Fruit fly (Drosophila melanogaster) whole organism, adult: ENCODE data around the gene TTLL6B.

Experiments
- CG11617 ChIP-seq: fragments of 200-800 bp; sonication (Bioruptor generic); optimal IDR thresholded peaks from 2 replicates; lab custom pipeline; 2017; ENCODE audit warnings: mild to moderate bottlenecking, missing biosample characterization, missing genetic modification reagents, missing genetic modification characterization
- CG12768 ChIP-seq: fragments of 200-800 bp; sonication (Bioruptor generic); optimal IDR thresholded peaks from 2 replicates; lab custom pipeline; 2017; ENCODE audit warnings: missing biosample characterization, missing genetic modification characterization, mild to moderate bottlenecking, moderate library complexity, missing genetic modification reagents
- CG14711 ChIP-seq: fragments of 200-800 bp; sonication (Bioruptor generic); optimal IDR thresholded peaks from 2 replicates; lab custom pipeline; 2018; ENCODE audit warnings: missing biosample characterization, mild to moderate bottlenecking, missing genetic modification characterization, moderate library complexity
- CG1620 ChIP-seq: fragments of 200-800 bp; sonication (Bioruptor generic); optimal IDR thresholded peaks from 2 replicates; lab custom pipeline; 2016; ENCODE audit warnings: missing biosample characterization, missing genetic modification characterization
- CG33017 ChIP-seq: fragments of 200-800 bp; sonication (Bioruptor generic); optimal IDR thresholded peaks from 2 replicates; lab custom pipeline; 2018; ENCODE audit warnings: missing biosample characterization, mild to moderate bottlenecking, missing genetic modification characterization, moderate library complexity
- CG5204 ChIP-seq: fragments of 200-800 bp; sonication (Bioruptor generic); optimal IDR thresholded peaks from 2 replicates; lab custom pipeline; 2016; ENCODE audit warnings: missing biosample characterization, missing genetic modification characterization
- CG7045 ChIP-seq: fragments of 200-800 bp; sonication (Bioruptor generic); optimal IDR thresholded peaks from 2 replicates; lab custom pipeline; 2017; ENCODE audit warnings: missing biosample characterization, mild to moderate bottlenecking, missing genetic modification characterization
- CG7101 ChIP-seq: fragments of 200-800 bp; sonication (Bioruptor generic); optimal IDR thresholded peaks from 2 replicates; lab custom pipeline; 2018; ENCODE audit warnings: missing biosample characterization, mild to moderate bottlenecking, missing genetic modification characterization, moderate library complexity
- Clk ChIP-seq: fragments of 200-800 bp; sonication (Bioruptor generic); optimal IDR thresholded peaks from 2 replicates; lab custom pipeline; 2017; ENCODE audit warnings: missing biosample characterization, missing genetic modification characterization
- Crg-1 ChIP-seq: fragments of 200-800 bp; sonication (Bioruptor generic); optimal IDR thresholded peaks from 2 replicates; lab custom pipeline; 2016; ENCODE audit warnings: missing biosample characterization, missing genetic modification characterization
- Hr96 ChIP-seq: fragments of 200-800 bp; sonication (Bioruptor generic); optimal IDR thresholded peaks from 2 replicates; lab custom pipeline; 2016; ENCODE audit warnings: missing biosample characterization, missing genetic modification characterization
- Mnt ChIP-seq: fragments of 200-800 bp; sonication (Bioruptor generic); optimal IDR thresholded peaks from 2 replicates; lab custom pipeline; 2016; ENCODE audit warnings: missing biosample characterization, mild to moderate bottlenecking, missing genetic modification characterization
- bab1 ChIP-seq: fragments of 200-800 bp; sonication (Bioruptor generic); optimal IDR thresholded peaks from 3 replicates; lab custom pipeline; 2019; ENCODE audit warnings: missing biosample characterization, mild to moderate bottlenecking, missing genetic modification characterization, moderate library complexity
- cic ChIP-seq: fragments of 200-800 bp; sonication (Bioruptor generic); optimal IDR thresholded peaks from 2 replicates; lab custom pipeline; 2017; ENCODE audit warnings: missing biosample characterization, mild to moderate bottlenecking, missing genetic modification characterization, moderate library complexity
- cnc ChIP-seq, 2 experiments: fragments of >200 bp; optimal IDR thresholded peaks; 2 replicates each; lab custom pipeline; 2017
- kay ChIP-seq: fragments of 200-800 bp; sonication (Bioruptor generic); peaks from one replicate; lab custom pipeline; 2016; ENCODE audit warnings: missing biosample characterization, missing genetic modification characterization, borderline replicate concordance
- ovo ChIP-seq: fragments of 200-800 bp; sonication (Bioruptor generic); optimal IDR thresholded peaks from 2 replicates; lab custom pipeline; 2016; ENCODE audit warnings: missing biosample characterization, missing genetic modification characterization
- pad ChIP-seq: fragments of 200-800 bp; sonication (Bioruptor generic); optimal IDR thresholded peaks from 3 replicates; lab custom pipeline; 2017; ENCODE audit warnings: missing biosample characterization, missing genetic modification characterization, mild to moderate bottlenecking, moderate library complexity, missing genetic modification reagents
- tj ChIP-seq: fragments of 200-800 bp; sonication (Bioruptor generic); optimal IDR thresholded peaks from 3 replicates; lab custom pipeline; 2017; ENCODE audit warnings: missing biosample characterization, mild to moderate bottlenecking, missing genetic modification characterization, moderate library complexity
- toe ChIP-seq: fragments of 200-800 bp; sonication (Bioruptor generic); optimal IDR thresholded peaks from 2 replicates; lab custom pipeline; 2016; ENCODE audit warnings: missing biosample characterization, missing genetic modification characterization

The TTLL6B gene

DNA sequence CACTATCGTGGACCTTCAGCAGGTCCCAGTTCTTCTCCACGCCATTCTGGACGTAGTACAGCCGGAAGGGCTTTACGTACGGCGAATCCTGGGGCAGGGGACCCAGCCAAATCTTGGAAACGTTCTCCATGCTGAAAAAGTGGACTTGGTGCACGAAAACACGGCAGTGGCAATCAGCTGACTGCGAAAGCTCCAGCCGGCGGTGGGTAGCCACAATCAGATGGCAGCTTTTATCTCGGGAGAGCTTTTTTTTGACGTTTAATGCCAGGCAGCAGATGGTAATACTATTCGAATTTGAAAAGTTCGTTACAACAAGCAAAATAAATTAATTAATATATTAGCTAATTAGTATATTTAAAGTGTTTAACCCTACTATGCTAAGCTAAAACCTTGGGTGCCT is 22.5 kb downstream of the TTLL6B start, which contains the start of gene CG42813:
Gene CG42813, minus strand, starts transcription at position 220 of the 400 bp plus-strand sequence.
- TF ChIP-seq CG7045 (GFP tag; lab: Kevin White, UChicago) = no peak
- TF ChIP-seq CG14711 = peak; percentile 11
- TF ChIP-seq bab1 (GFP tag; lab: Kevin White, UChicago) = peak; percentile 82

dm6 chr3R:27226080-27226648 is 24.6 kb downstream of the TTLL6B start:
- TF ChIP-seq CG7101 (tag; lab: Kevin White, UChicago) (no peak), toe (GFP tag; lab: Kevin White, UChicago) (no peak), CG7045 (GFP tag; lab: Kevin White, UChicago) (no peak), kay (no peak), pad (GFP tag; lab: Kevin White, UChicago) (no peak), CG1620 (GFP tag; lab: Kevin White, UChicago) (no peak), bab1 (GFP tag; lab: Kevin White, UChicago) (no peak), cic (no peak)

- TF ChIP-seq CG7045 (GFP tag; lab: Kevin White, UChicago) (no peak), CG5204 (GFP tag; lab: Kevin White, UChicago) (no peak), CG33017 (tag; lab: Kevin White, UChicago) (no peak), CG1620 (GFP tag; lab: Kevin White, UChicago) (no peak), tj (no peak), Crg-1 (no peak), CG7101 (tag; lab: Kevin White, UChicago) (no peak), cnc (optimal IDR thresholded peaks at IDR 0.05; lab: Kevin White, UChicago) (no peak), Mnt (no peak), CG12768 (GFP tag; lab: Kevin White, UChicago) (no peak), Clk (no peak), ovo (GFP tag; lab: Kevin White, UChicago) (no peak), CG14711 (no peak), bab1 (GFP tag; lab: Kevin White, UChicago) (no peak), CG11617 (GFP tag; lab: Kevin White, UChicago) (no peak)
These were observed 25.3 kb downstream of the TTLL6B start for dm6 chr3R:27225490-27225889.

DNA sequence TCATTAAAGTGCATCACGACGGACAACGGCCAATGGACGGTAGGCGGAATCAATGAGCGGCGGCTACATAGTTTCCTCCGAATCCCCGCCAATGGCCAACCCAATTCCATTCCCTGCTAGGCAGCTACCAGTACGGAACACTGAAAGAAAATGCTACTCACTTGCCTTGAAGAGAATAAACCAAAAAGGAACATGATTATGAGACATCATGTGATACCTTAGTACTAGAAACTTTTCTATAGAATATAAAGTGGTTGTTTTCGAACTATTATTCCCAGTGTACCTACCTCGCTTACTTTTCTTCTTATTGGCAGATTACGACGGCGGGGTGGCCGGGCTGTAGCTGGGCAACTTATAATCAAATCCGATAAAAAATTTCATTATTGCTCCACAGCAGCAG is 26.1 kb downstream of the TTLL6B start:
- TF ChIP-seq CG7045 (GFP tag; lab: Kevin White, UChicago) (no peak), CG1620 (GFP tag; lab: Kevin White, UChicago) (no peak), kay (no peak), toe (GFP tag; lab: Kevin White, UChicago) (no peak)

DNA sequence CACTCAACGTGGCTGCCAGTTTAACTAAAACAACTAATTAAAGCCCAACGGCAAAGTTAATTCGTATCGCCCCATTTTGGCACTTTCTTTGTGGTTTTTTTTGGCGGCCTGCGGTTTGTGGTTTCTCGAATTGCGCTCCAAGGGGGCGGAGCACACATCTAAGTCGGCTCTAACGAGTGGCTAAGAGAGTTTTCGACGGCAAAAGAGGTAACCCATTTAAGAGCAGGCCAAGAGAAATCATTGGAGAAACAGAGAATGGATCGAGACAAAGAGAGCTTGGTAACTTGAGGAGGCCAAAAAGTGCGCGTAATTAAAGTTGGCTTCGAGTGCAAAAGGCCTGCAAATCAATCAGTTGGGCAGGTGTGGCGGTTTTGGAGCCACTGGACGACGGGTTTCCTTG is 27.8 kb downstream of the TTLL6B start:
- TF ChIP-seq Clk (no peak), tj (no peak), CG14711 (no peak), Hr96 (GFP tag; lab: Kevin White, UChicago) (no peak), ovo (GFP tag; lab: Kevin White, UChicago) (no peak), kay (no peak), toe (GFP tag; lab: Kevin White, UChicago) (no peak), Mnt (no peak)

- no peak for TF ChIP-seq toe (GFP tag; lab: Kevin White, UChicago)
- TF ChIP-seq Hr96 (GFP tag; lab: Kevin White, UChicago) = no peak
- TF ChIP-seq CG12768 (GFP tag; lab: Kevin White, UChicago) = no peak
- no peak for TF ChIP-seq pad (GFP tag; lab: Kevin White, UChicago)
- TF ChIP-seq CG14711 = no peak
- no peak for TF ChIP-seq CG7101 (tag; lab: Kevin White, UChicago)
- no peak for TF ChIP-seq bab1 (GFP tag; lab: Kevin White, UChicago)
These were observed 28.7 kb downstream of the TTLL6B start for dm6 chr3R:27222013-27222673.

DNA sequence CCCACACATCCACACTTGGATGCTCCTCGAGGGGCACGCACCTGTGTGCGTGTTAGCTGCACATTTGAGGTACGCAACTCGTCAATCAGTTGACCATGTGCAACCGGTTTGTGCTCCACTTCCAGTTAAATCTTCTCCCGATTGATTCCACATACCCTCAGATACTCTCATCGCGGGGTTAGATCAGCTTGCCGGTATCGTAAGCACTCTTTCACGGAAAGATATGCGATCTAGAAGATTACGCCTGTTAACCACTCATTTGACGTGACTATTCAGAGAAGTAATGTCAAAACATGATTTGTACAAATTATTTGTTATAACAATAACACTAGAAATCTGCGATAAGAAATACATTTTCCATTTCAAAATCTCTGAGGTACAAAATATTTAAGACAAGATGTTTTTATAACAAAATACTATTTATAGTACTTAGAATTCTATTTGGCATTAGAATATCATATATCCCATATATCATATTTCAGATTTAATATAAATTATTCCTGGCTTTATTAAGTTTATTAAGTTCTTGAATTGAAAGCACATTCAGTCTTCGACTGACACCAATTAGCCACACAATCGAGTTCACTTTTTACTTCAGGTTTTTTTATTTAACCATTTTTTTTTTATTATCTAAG is 29.9 kb downstream of the TTLL6B start:
- TF ChIP-seq pad (GFP tag; lab: Kevin White, UChicago) = no peak
- no peak for TF ChIP-seq Clk
- no peak for TF ChIP-seq cnc (optimal IDR thresholded peaks at IDR 0.05; lab: Kevin White, UChicago)
- no peak for TF ChIP-seq CG7101 (tag; lab: Kevin White, UChicago)
- TF ChIP-seq Hr96 (GFP tag; lab: Kevin White, UChicago) = no peak
- TF ChIP-seq cic = no peak
- no peak for TF ChIP-seq bab1 (GFP tag; lab: Kevin White, UChicago)
- no peak for TF ChIP-seq CG14711
- no peak for TF ChIP-seq CG7045 (GFP tag; lab: Kevin White, UChicago)
- no peak for TF ChIP-seq CG1620 (GFP tag; lab: Kevin White, UChicago)
- no peak for TF ChIP-seq Crg-1
- no peak for TF ChIP-seq toe (GFP tag; lab: Kevin White, UChicago)
- no peak for TF ChIP-seq ovo (GFP tag; lab: Kevin White, UChicago)
